Fruit fly (Drosophila melanogaster) whole organism, embryonic: ENCODE measurements around the gene Eip75B.

Experiments used
- Antp ChIP-seq: fragments of 200-800 bp; sonication (Bioruptor generic); optimal IDR thresholded peaks from 3 replicates; lab custom pipeline; 2016; ENCODE audit warnings: missing biosample characterization, missing genetic modification characterization
- Awh ChIP-seq: fragments of 200-800 bp; sonication (Bioruptor generic); IDR thresholded peaks from 2 replicates; pipeline ENCODE4, ENCODE4 v1.3.6; 2022; ENCODE audit warnings: missing biosample characterization, missing genetic modification characterization
- Bdp1 ChIP-seq: fragments of 200-800 bp; sonication (Bioruptor generic); optimal IDR thresholded peaks from 3 replicates; lab custom pipeline; 2016; ENCODE audit warnings: missing biosample characterization, missing genetic modification characterization
- C15 ChIP-seq: fragments of 200-800 bp; sonication (Bioruptor generic); IDR thresholded peaks from 3 replicates; pipeline ENCODE4 v1.3.6; 2022; ENCODE audit warnings: missing biosample characterization, missing genetic modification characterization
- CG10543 ChIP-seq: fragments of 200-800 bp; sonication (Bioruptor generic); optimal IDR thresholded peaks from 3 replicates; lab custom pipeline; 2017; ENCODE audit warnings: missing biosample characterization, mild to moderate bottlenecking, missing genetic modification characterization, moderate library complexity
- CG10654 ChIP-seq: fragments of 200-800 bp; sonication (Bioruptor generic); optimal IDR thresholded peaks from 2 replicates; lab custom pipeline; 2016; ENCODE audit warnings: missing biosample characterization, missing genetic modification characterization
- CG11085 ChIP-seq: fragments of 200-800 bp; sonication (Bioruptor generic); IDR thresholded peaks from 2 replicates; pipeline ENCODE4 v1.3.6; 2022; ENCODE audit warnings: missing biosample characterization, missing genetic modification characterization
- CG11695 ChIP-seq: fragments of 200-800 bp; sonication (Bioruptor generic); IDR thresholded peaks from 3 replicates; pipeline ENCODE4 v1.3.6; 2022; ENCODE audit warnings: missing biosample characterization, missing genetic modification characterization
- CG12104 ChIP-seq: fragments of 200-800 bp; sonication (Bioruptor generic); optimal IDR thresholded peaks from 3 replicates; lab custom pipeline; 2016; ENCODE audit warnings: missing biosample characterization, missing genetic modification characterization
- CG13624 ChIP-seq: fragments of 200-800 bp; sonication (Bioruptor generic); optimal IDR thresholded peaks from 2 replicates; lab custom pipeline; 2016; ENCODE audit warnings: missing biosample characterization, missing genetic modification characterization
- CG13894 ChIP-seq: fragments of 200-800 bp; sonication (Bioruptor generic); optimal IDR thresholded peaks from 3 replicates; lab custom pipeline; 2018; ENCODE audit warnings: missing biosample characterization, mild to moderate bottlenecking, missing genetic modification characterization, moderate library complexity
- CG14050 ChIP-seq: fragments of 200-800 bp; sonication (Bioruptor generic); IDR thresholded peaks from 3 replicates; pipeline ENCODE4 v1.3.6; 2022; ENCODE audit warnings: missing biosample characterization, missing genetic modification characterization
- CG14667 ChIP-seq: fragments of 200-800 bp; sonication (Bioruptor generic); IDR thresholded peaks from 2 replicates; pipeline ENCODE4 v1.3.6; 2022; ENCODE audit warnings: missing biosample characterization, missing genetic modification characterization
- CG14860 ChIP-seq: fragments of 200-800 bp; sonication (Bioruptor generic); IDR thresholded peaks from 3 replicates; pipeline ENCODE4 v1.3.6; 2022; ENCODE audit warnings: missing biosample characterization, missing genetic modification characterization; ENCODE audit not compliant: partially characterized antibody
- CG17829 ChIP-seq: fragments of 200-800 bp; optimal IDR thresholded peaks from 2 replicates; lab custom pipeline; 2019; ENCODE audit warnings: missing biosample characterization, mild to moderate bottlenecking, missing genetic modification characterization, moderate library complexity
- CG31365 ChIP-seq: fragments of 200-800 bp; sonication (Bioruptor generic); optimal IDR thresholded peaks from 2 replicates; lab custom pipeline; 2018; ENCODE audit warnings: missing biosample characterization, mild to moderate bottlenecking, missing genetic modification characterization
- CG42726 ChIP-seq: fragments of 200-800 bp; sonication (Bioruptor generic); IDR thresholded peaks from 2 replicates; pipeline ENCODE4 v1.3.6; 2022; ENCODE audit warnings: missing biosample characterization, missing genetic modification characterization; ENCODE audit not compliant: partially characterized antibody
- CG43689 ChIP-seq: fragments of 200-800 bp; sonication (Bioruptor generic); IDR thresholded peaks from 2 replicates; pipeline ENCODE4 v1.3.6; 2022; ENCODE audit warnings: missing biosample characterization, missing genetic modification characterization
- CG4707 ChIP-seq: fragments of 200-800 bp; sonication (Bioruptor generic); optimal IDR thresholded peaks from 2 replicates; lab custom pipeline; 2018; ENCODE audit warnings: missing biosample characterization, mild to moderate bottlenecking, missing genetic modification characterization, moderate library complexity
- CG5245 ChIP-seq: fragments of 200-800 bp; sonication (Bioruptor generic); optimal IDR thresholded peaks from 3 replicates; lab custom pipeline; 2016; ENCODE audit warnings: missing biosample characterization, missing genetic modification characterization
- CG8290 ChIP-seq, 3 experiments: fragments of 200-800 bp; sonication (Bioruptor generic); optimal IDR thresholded peaks; 2 replicates each; lab custom pipeline; 2016 to 2019; ENCODE audit warnings: missing biosample characterization in 3 of 3, missing genetic modification characterization in 3 of 3, mild to moderate bottlenecking in 2 of 3, moderate library complexity in 1 of 3
- CG9797 ChIP-seq: fragments of 200-800 bp; sonication (Bioruptor generic); optimal IDR thresholded peaks from 3 replicates; lab custom pipeline; 2018; ENCODE audit warnings: missing biosample characterization, mild to moderate bottlenecking, missing genetic modification characterization
- CHES-1-like ChIP-seq: fragments of 200-800 bp; sonication (Bioruptor generic); optimal IDR thresholded peaks from 2 replicates; lab custom pipeline; 2016; ENCODE audit warnings: missing biosample characterization, missing genetic modification characterization
- CkIIα-i1 ChIP-seq: fragments of 200-800 bp; sonication (Bioruptor generic); IDR thresholded peaks from 2 replicates; pipeline ENCODE4 v1.3.6; 2022; ENCODE audit warnings: missing biosample characterization, missing genetic modification characterization
- HLH3B ChIP-seq: fragments of 200-800 bp; sonication (Bioruptor generic); IDR thresholded peaks from 2 replicates; pipeline ENCODE4 v1.3.6; 2022; ENCODE audit warnings: missing biosample characterization, missing genetic modification characterization
- MBD-R2 ChIP-seq: fragments of 200-800 bp; sonication (Bioruptor generic); IDR thresholded peaks from 2 replicates; pipeline ENCODE4 v1.3.6; 2022; ENCODE audit warnings: missing biosample characterization, missing genetic modification characterization
- Max ChIP-seq: fragments of 200-800 bp; sonication (Bioruptor generic); optimal IDR thresholded peaks from 2 replicates; lab custom pipeline; 2016; ENCODE audit warnings: missing biosample characterization, mild to moderate bottlenecking, missing genetic modification characterization
- Mrtf ChIP-seq: fragments of 200-800 bp; sonication (Bioruptor generic); IDR thresholded peaks from 3 replicates; pipeline ENCODE4 v1.3.6; 2022; ENCODE audit warnings: missing biosample characterization, missing genetic modification characterization
- Myb ChIP-seq: fragments of 200-800 bp; sonication (Bioruptor generic); optimal IDR thresholded peaks from 2 replicates; lab custom pipeline; 2016; ENCODE audit warnings: missing biosample characterization, missing genetic modification characterization
- Nf-YB ChIP-seq: fragments of 200-800 bp; sonication (Bioruptor generic); optimal IDR thresholded peaks from 3 replicates; lab custom pipeline; 2019; ENCODE audit warnings: missing biosample characterization, mild to moderate bottlenecking, missing genetic modification characterization, moderate library complexity
- Pdp1 ChIP-seq, 2 experiments: fragments of 200-800 bp; sonication (Bioruptor generic); optimal IDR thresholded peaks; 3 replicates each; lab custom pipeline; 2016; ENCODE audit warnings: missing biosample characterization in 2 of 2, missing genetic modification characterization in 2 of 2, mild to moderate bottlenecking in 1 of 2, moderate library complexity in 1 of 2
- Sin3A ChIP-seq: fragments of >200 bp; optimal IDR thresholded peaks from 2 replicates; lab custom pipeline; 2018
- Sry-β ChIP-seq: fragments of 200-800 bp; sonication (Bioruptor generic); optimal IDR thresholded peaks from 2 replicates; lab custom pipeline; 2018; ENCODE audit warnings: missing biosample characterization, mild to moderate bottlenecking, missing genetic modification characterization, moderate library complexity
- Stat92E ChIP-seq, 3 experiments: fragments of >200 bp in 2 of 3; fragments of 200-800 bp in 1 of 3; sonication (Bioruptor generic) in 1 of 3; optimal IDR thresholded peaks; 2 replicates each; lab custom pipeline; 2017 to 2019; ENCODE audit warnings: missing biosample characterization in 3 of 3, missing genetic modification characterization in 3 of 3, mild to moderate bottlenecking in 1 of 3, moderate library complexity in 1 of 3
- TFAM ChIP-seq: fragments of 200-800 bp; sonication (Bioruptor generic); optimal IDR thresholded peaks from 2 replicates; lab custom pipeline; 2017; ENCODE audit warnings: missing biosample characterization, missing genetic modification characterization, inconsistent platforms
- ase ChIP-seq: fragments of 200-800 bp; sonication (Bioruptor generic); IDR thresholded peaks from 3 replicates; pipeline ENCODE4 v1.3.6; 2022; ENCODE audit warnings: missing biosample characterization, missing genetic modification characterization
- bowl ChIP-seq: fragments of 200-800 bp; sonication (Bioruptor generic); IDR thresholded peaks from 2 replicates; pipeline ENCODE4 v1.3.6; 2022; ENCODE audit warnings: missing biosample characterization, missing genetic modification characterization
- caup ChIP-seq: fragments of 200-800 bp; sonication (Bioruptor generic); optimal IDR thresholded peaks from 3 replicates; lab custom pipeline; 2017; ENCODE audit warnings: missing biosample characterization, mild to moderate bottlenecking, missing genetic modification characterization, moderate library complexity; ENCODE audit not compliant: severe bottlenecking
- cg ChIP-seq: fragments of 200-800 bp; sonication (Bioruptor generic); optimal IDR thresholded peaks from 3 replicates; lab custom pipeline; 2019; ENCODE audit warnings: missing biosample characterization, mild to moderate bottlenecking, missing genetic modification characterization, moderate library complexity
- crol ChIP-seq: fragments of 200-800 bp; sonication (Bioruptor generic); IDR thresholded peaks from 2 replicates; pipeline ENCODE4 v1.3.6; 2022; ENCODE audit warnings: missing biosample characterization, missing genetic modification characterization
- crp ChIP-seq, 2 experiments: fragments of 200-800 bp; sonication (Bioruptor generic); optimal IDR thresholded peaks; 2 replicates in 1 of 2; 3 replicates in 1 of 2; lab custom pipeline; 2017; ENCODE audit warnings: missing biosample characterization in 2 of 2, missing genetic modification characterization in 2 of 2, mild to moderate bottlenecking in 1 of 2, moderate library complexity in 1 of 2
- dan ChIP-seq: fragments of 200-800 bp; sonication (Bioruptor generic); IDR thresholded peaks from 2 replicates; pipeline ENCODE4 v1.3.6; 2022; ENCODE audit warnings: missing biosample characterization, missing genetic modification characterization
- danr ChIP-seq: fragments of 200-800 bp; sonication (Bioruptor generic); IDR thresholded peaks from 2 replicates; pipeline ENCODE4 v1.3.6; 2022; ENCODE audit warnings: missing biosample characterization, missing genetic modification characterization
- dpn ChIP-seq, 2 experiments: fragments of 200-800 bp; sonication (Bioruptor generic); optimal IDR thresholded peaks; 3 replicates each; lab custom pipeline; 2016; ENCODE audit warnings: missing biosample characterization in 2 of 2, missing genetic modification characterization in 2 of 2
- mam ChIP-seq: fragments of 200-800 bp; sonication (Bioruptor generic); optimal IDR thresholded peaks from 3 replicates; lab custom pipeline; 2016; ENCODE audit warnings: missing biosample characterization, missing genetic modification characterization
- onecut ChIP-seq: fragments of 200-800 bp; sonication (Bioruptor generic); IDR thresholded peaks from 2 replicates; pipeline ENCODE4 v1.3.6; 2022; ENCODE audit warnings: missing biosample characterization, missing genetic modification characterization
- sd ChIP-seq: fragments of 200-800 bp; sonication (Bioruptor generic); optimal IDR thresholded peaks from 3 replicates; lab custom pipeline; 2018; ENCODE audit warnings: missing biosample characterization, mild to moderate bottlenecking, missing genetic modification characterization, moderate library complexity
- shn ChIP-seq: fragments of 200-800 bp; sonication (Bioruptor generic); optimal IDR thresholded peaks from 3 replicates; lab custom pipeline; 2016; ENCODE audit warnings: missing biosample characterization, missing genetic modification characterization
- sqz ChIP-seq: fragments of 200-800 bp; sonication (Bioruptor generic); optimal IDR thresholded peaks from 3 replicates; lab custom pipeline; 2018; ENCODE audit warnings: missing biosample characterization, mild to moderate bottlenecking, missing genetic modification characterization
- stwl ChIP-seq: fragments of 200-800 bp; sonication (Bioruptor generic); optimal IDR thresholded peaks from 3 replicates; lab custom pipeline; 2018; ENCODE audit warnings: missing biosample characterization, mild to moderate bottlenecking, missing genetic modification characterization, moderate library complexity
- tgo ChIP-seq: fragments of 200-800 bp; sonication (Bioruptor generic); IDR thresholded peaks from 3 replicates; pipeline ENCODE4 v1.3.6; 2022; ENCODE audit warnings: missing biosample characterization, missing genetic modification characterization

Eip75B gene

DNA sequence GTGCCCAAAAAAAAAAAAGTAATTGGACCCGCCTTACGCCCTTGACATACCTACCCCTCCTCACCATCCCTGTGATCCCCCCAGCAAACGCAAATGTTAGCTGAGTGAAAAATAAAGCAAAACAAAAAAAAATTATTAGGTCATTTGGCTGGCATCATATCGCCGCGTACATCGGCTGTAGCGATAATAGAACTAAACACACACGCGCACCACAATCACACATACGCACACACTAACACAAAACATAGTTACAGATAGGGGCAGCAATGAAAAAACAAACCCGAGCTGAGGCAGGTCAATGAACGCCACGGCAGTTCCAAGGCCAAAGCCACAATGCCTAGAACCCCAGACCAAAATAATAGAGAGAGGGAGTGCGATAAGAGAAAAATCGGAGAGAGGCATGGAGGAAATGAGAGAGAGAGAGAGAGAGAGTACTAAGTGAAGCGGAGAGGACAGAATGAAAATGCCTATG is 42.0 kb downstream of the Eip75B start (continued):
- no peak for TF ChIP-seq mam
- TF ChIP-seq CG43689 = no peak
- TF ChIP-seq Awh = no peak
- peak; percentile 65 for TF ChIP-seq crol (GFP tag; lab: Robert Waterston, UW)
- TF ChIP-seq CG11695 (GFP tag; lab: Robert Waterston, UW) = no peak
- no peak for TF ChIP-seq tgo
- TF ChIP-seq cg (GFP tag; lab: Kevin White, UChicago) = peak; percentile 79
- TF ChIP-seq danr = no peak
- TF ChIP-seq sqz (GFP tag; lab: Kevin White, UChicago) = peak; percentile 90
- TF ChIP-seq Sry-β (GFP tag; lab: Kevin White, UChicago) = no peak
- no peak for TF ChIP-seq Stat92E (GFP tag; optimal IDR thresholded peaks at IDR 0.05; lab: Kevin White, UChicago)
- TF ChIP-seq bowl (GFP tag; lab: Robert Waterston, UW) = no peak
- TF ChIP-seq CkIIα-i1 (GFP tag; lab: Robert Waterston, UW) = no peak
- TF ChIP-seq Bdp1 (GFP tag; lab: Kevin White, UChicago) = no peak
- no peak for TF ChIP-seq CG31365 (tag; lab: Kevin White, UChicago)
- no peak for TF ChIP-seq stwl (tag; lab: Kevin White, UChicago)
- TF ChIP-seq CG14050 = no peak
- TF ChIP-seq CG10543 (GFP tag; lab: Kevin White, UChicago) = peak; percentile 89
- TF ChIP-seq CG10654 (GFP tag; lab: Kevin White, UChicago) = no peak
- TF ChIP-seq HLH3B (GFP tag; lab: Robert Waterston, UW) = no peak
- TF ChIP-seq Antp (GFP tag; lab: Kevin White, UChicago) = no peak
- no peak for TF ChIP-seq dan
- TF ChIP-seq CG5245 (GFP tag; lab: Kevin White, UChicago) = no peak
- TF ChIP-seq CG42726 (GFP tag; lab: Robert Waterston, UW) = no peak
- TF ChIP-seq shn = no peak
- no peak for TF ChIP-seq dpn (GFP tag; optimal IDR thresholded peaks at IDR 0.05; lab: Kevin White, UChicago)
- no peak for TF ChIP-seq Max (GFP tag; lab: Kevin White, UChicago)
- TF ChIP-seq CG17829 (tag; lab: Kevin White, UChicago) = no peak
- no peak for TF ChIP-seq CG11085
- no peak for TF ChIP-seq CG4707 (GFP tag; lab: Kevin White, UChicago)
- TF ChIP-seq onecut (GFP tag; lab: Robert Waterston, UW) = no peak
- TF ChIP-seq Mrtf (GFP tag; lab: Robert Waterston, UW) = no peak
- TF ChIP-seq CG8290 (GFP tag; optimal IDR thresholded peaks at IDR 0.05; lab: Kevin White, UChicago) = no peak
- TF ChIP-seq CG8290 (tag; optimal IDR thresholded peaks at IDR 0.05; lab: Kevin White, UChicago) = no peak
- TF ChIP-seq crp (GFP tag; optimal IDR thresholded peaks at IDR 0.05; lab: Kevin White, UChicago) = no peak
- TF ChIP-seq TFAM = no peak
- no peak for TF ChIP-seq Sin3A
- no peak for TF ChIP-seq CG12104 (GFP tag; lab: Kevin White, UChicago)
- peak in 1 of 2 experiments; percentile 75 for TF ChIP-seq Pdp1 (GFP tag; optimal IDR thresholded peaks at IDR 0.05; lab: Kevin White, UChicago)
- peak; percentile 7 for TF ChIP-seq Nf-YB
- TF ChIP-seq CG14860 = no peak
- TF ChIP-seq CG14667 (GFP tag; lab: Robert Waterston, UW) = no peak
- TF ChIP-seq caup = peak; percentile 48
- TF ChIP-seq CG9797 = no peak
- TF ChIP-seq C15 (GFP tag; lab: Robert Waterston, UW) = no peak
- TF ChIP-seq MBD-R2 (GFP tag; lab: Robert Waterston, UW) = no peak
- TF ChIP-seq sd = peak; percentile 96
- TF ChIP-seq CG13624 (GFP tag; lab: Kevin White, UChicago) = no peak
- no peak for TF ChIP-seq CHES-1-like (GFP tag; lab: Kevin White, UChicago)
- TF ChIP-seq ase (GFP tag; lab: Robert Waterston, UW) = no peak
- no peak for TF ChIP-seq Myb
- TF ChIP-seq CG13894 (tag; lab: Kevin White, UChicago) = peak; percentile 46
